In genomic region chr2L:6047528-6048160, dm6 we compare ENCODE assay signal across 3 fruit fly cellular contexts.
TF ChIP-seq lines count a peak whose summit lies in the region.

IPIP (plus strand) TSS chr2L:6048002.

TF ChIP-seq in whole organism, adult, 20 proteins besides CTCF, POLR2A, EP300 and RAD21 (continued from another document):
- peak; percentile 2 for TF ChIP-seq cic (GFP tag; optimal IDR thresholded peaks at IDR 0.05; lab: Kevin White, UChicago)
- peak; percentile 17 for TF ChIP-seq CG1620 (GFP tag; optimal IDR thresholded peaks at IDR 0.05; lab: Kevin White, UChicago)
TF ChIP-seq in whole organism, adult: peak in this region for 12.

TF ChIP-seq in whole organism, embryonic, 481 proteins besides CTCF, POLR2A, EP300 and RAD21 (continued from another document and continues in another):
- TF ChIP-seq CG1832 (GFP tag; optimal IDR thresholded peaks at IDR 0.05; lab: Kevin White, UChicago), result no peak
- TF ChIP-seq phol (tag; optimal IDR thresholded peaks at IDR 0.05; lab: Kevin White, UChicago), result peak; percentile 39
- TF ChIP-seq CG12104 (GFP tag; optimal IDR thresholded peaks at IDR 0.05; lab: Kevin White, UChicago), result no peak
- TF ChIP-seq CG6791 (GFP tag; IDR thresholded peaks at IDR 0.05; lab: Robert Waterston, UW; ENCODE audit: partially characterized antibody), result peak; percentile 87
- no peak for TF ChIP-seq HLH3B (GFP tag; IDR thresholded peaks at IDR 0.05; lab: Robert Waterston, UW)
- TF ChIP-seq CG11247 (GFP tag; IDR thresholded peaks at IDR 0.05; lab: Robert Waterston, UW), result peak; percentile 44; the same call in 1 of the 2 replicates
- TF ChIP-seq HLHmδ (GFP tag; optimal IDR thresholded peaks at IDR 0.05; lab: Kevin White, UChicago), result peak; percentile 3
- no peak for TF ChIP-seq Hsf (GFP tag; optimal IDR thresholded peaks at IDR 0.05; lab: Kevin White, UChicago)
- TF ChIP-seq CG30431 (GFP tag; optimal IDR thresholded peaks at IDR 0.05; lab: Kevin White, UChicago), result no peak
- TF ChIP-seq hth (optimal IDR thresholded peaks at IDR 0.05; lab: Kevin White, UChicago), result no peak
- no peak for TF ChIP-seq emc (GFP tag; optimal IDR thresholded peaks at IDR 0.05; lab: Kevin White, UChicago)
- TF ChIP-seq gcm2 (GFP tag; optimal IDR thresholded peaks at IDR 0.05; lab: Kevin White, UChicago), result peak; percentile 30
- no peak for TF ChIP-seq prd (optimal IDR thresholded peaks at IDR 0.05; lab: Kevin White, UChicago)
- TF ChIP-seq prd (GFP tag; IDR thresholded peaks at IDR 0.05; lab: Robert Waterston, UW), result peak; percentile 44; the same call in 1 of the 3 replicates
- TF ChIP-seq jumu (GFP tag; optimal IDR thresholded peaks at IDR 0.05; lab: Kevin White, UChicago), result no peak
- peak; percentile 9 for TF ChIP-seq zfh2 (GFP tag; optimal IDR thresholded peaks at IDR 0.05; lab: Kevin White, UChicago)
- TF ChIP-seq Chrac-16 (GFP tag; optimal IDR thresholded peaks at IDR 0.05; lab: Kevin White, UChicago), result no peak
- no peak for TF ChIP-seq zf30C (GFP tag; optimal IDR thresholded peaks at IDR 0.05; lab: Kevin White, UChicago)
- TF ChIP-seq CG8924 (tag; optimal IDR thresholded peaks at IDR 0.05; lab: Kevin White, UChicago), result peak; percentile 17
- no peak for TF ChIP-seq eyg (GFP tag; optimal IDR thresholded peaks at IDR 0.05; lab: Kevin White, UChicago)
- TF ChIP-seq CG10366 (GFP tag; IDR thresholded peaks at IDR 0.05; lab: Robert Waterston, UW), result no peak
- no peak for TF ChIP-seq Usf (GFP tag; optimal IDR thresholded peaks at IDR 0.05; lab: Kevin White, UChicago)
- TF ChIP-seq lmd (GFP tag; IDR thresholded peaks at IDR 0.05; lab: Robert Waterston, UW), result peak; percentile 49; the same call in 1 of the 2 replicates
- peak; percentile 89 for TF ChIP-seq CG4617 (GFP tag; optimal IDR thresholded peaks at IDR 0.05; lab: Kevin White, UChicago; ENCODE audit: borderline replicate concordance)
- no peak for TF ChIP-seq peb (GFP tag; IDR thresholded peaks at IDR 0.05; lab: Robert Waterston, UW)
- no peak for TF ChIP-seq Sox100B (GFP tag; optimal IDR thresholded peaks at IDR 0.05; lab: Kevin White, UChicago)
- TF ChIP-seq CG32532 (GFP tag; IDR thresholded peaks at IDR 0.05; lab: Robert Waterston, UW), result peak; percentile 67
- no peak for TF ChIP-seq Eip74EF (GFP tag; optimal IDR thresholded peaks at IDR 0.05; lab: Kevin White, UChicago)
- TF ChIP-seq CG7928 (GFP tag; optimal IDR thresholded peaks at IDR 0.05; lab: Kevin White, UChicago), result no peak
- TF ChIP-seq mam (GFP tag; optimal IDR thresholded peaks at IDR 0.05; lab: Kevin White, UChicago), result peak; percentile 52
- TF ChIP-seq Rfx (GFP tag; IDR thresholded peaks at IDR 0.05; lab: Robert Waterston, UW), result peak; percentile 74
- no peak for TF ChIP-seq CG5953 (GFP tag; IDR thresholded peaks at IDR 0.05; lab: Robert Waterston, UW)
- no peak for TF ChIP-seq Vsx1 (GFP tag; optimal IDR thresholded peaks at IDR 0.05; lab: Kevin White, UChicago)
- TF ChIP-seq CG17328 (GFP tag; IDR thresholded peaks at IDR 0.05; lab: Robert Waterston, UW), result peak; percentile 55; the same call in 1 of the 2 replicates
- peak; percentile 54; the same call in 1 of the 3 replicates for TF ChIP-seq zen2 (GFP tag; IDR thresholded peaks at IDR 0.05; lab: Robert Waterston, UW; ENCODE audit: partially characterized antibody)
- TF ChIP-seq CG10267 (tag; optimal IDR thresholded peaks at IDR 0.05; lab: Kevin White, UChicago), result peak; percentile 13
- TF ChIP-seq toy (GFP tag; IDR thresholded peaks at IDR 0.05; lab: Robert Waterston, UW), result no peak
- peak; percentile 10 for TF ChIP-seq CG4424 (GFP tag; optimal IDR thresholded peaks at IDR 0.05; lab: Kevin White, UChicago)
- no peak for TF ChIP-seq ems (GFP tag; optimal IDR thresholded peaks at IDR 0.05; lab: Kevin White, UChicago)
- no peak; the same call in 1 of the 2 replicates for TF ChIP-seq ro (GFP tag; IDR thresholded peaks at IDR 0.05; lab: Robert Waterston, UW)
- TF ChIP-seq CG10654 (GFP tag; optimal IDR thresholded peaks at IDR 0.05; lab: Kevin White, UChicago), result no peak
- no peak for TF ChIP-seq Drgx (GFP tag; IDR thresholded peaks at IDR 0.05; lab: Robert Waterston, UW)
- no peak for TF ChIP-seq D19B (GFP tag; optimal IDR thresholded peaks at IDR 0.05; lab: Kevin White, UChicago)
- TF ChIP-seq br (optimal IDR thresholded peaks at IDR 0.05; lab: Kevin White, UChicago), result no peak
- TF ChIP-seq CG1603 (tag; optimal IDR thresholded peaks at IDR 0.05; lab: Kevin White, UChicago), result peak; percentile 66
- TF ChIP-seq usp (GFP tag; optimal IDR thresholded peaks at IDR 0.05; lab: Kevin White, UChicago), result no peak
- peak; percentile 58 for TF ChIP-seq mirr (GFP tag; optimal IDR thresholded peaks at IDR 0.05; lab: Kevin White, UChicago)
- TF ChIP-seq Trl (optimal IDR thresholded peaks at IDR 0.05; lab: Kevin White, UChicago), result no peak
- no peak for TF ChIP-seq Trl (GFP tag; optimal IDR thresholded peaks at IDR 0.05; lab: Kevin White, UChicago)
- peak; percentile 83 for TF ChIP-seq inv (GFP tag; IDR thresholded peaks at IDR 0.05; lab: Robert Waterston, UW; ENCODE audit: partially characterized antibody)
- no peak for TF ChIP-seq wdn (GFP tag; IDR thresholded peaks at IDR 0.05; lab: Robert Waterston, UW)
- no peak for TF ChIP-seq Ssrp (tag; optimal IDR thresholded peaks at IDR 0.05; lab: Kevin White, UChicago)
- TF ChIP-seq Hr39 (optimal IDR thresholded peaks at IDR 0.05; lab: Kevin White, UChicago), result no peak
- TF ChIP-seq CG7745 (tag; optimal IDR thresholded peaks at IDR 0.05; lab: Kevin White, UChicago), result no peak
- no peak for TF ChIP-seq az2 (GFP tag; optimal IDR thresholded peaks at IDR 0.05; lab: Kevin White, UChicago)
- TF ChIP-seq CG3281 (GFP tag; optimal IDR thresholded peaks at IDR 0.05; lab: Kevin White, UChicago), result peak; percentile 7
- TF ChIP-seq CG18262 (tag; optimal IDR thresholded peaks at IDR 0.05; lab: Kevin White, UChicago), result peak; percentile 12
- TF ChIP-seq btn (GFP tag; optimal IDR thresholded peaks at IDR 0.05; lab: Kevin White, UChicago), result no peak
- no peak for TF ChIP-seq lov (optimal IDR thresholded peaks at IDR 0.05; lab: Kevin White, UChicago)
- peak; percentile 60; the same call in 1 of the 3 replicates for TF ChIP-seq lov (GFP tag; IDR thresholded peaks at IDR 0.05; lab: Robert Waterston, UW)
- peak; percentile 82 for TF ChIP-seq CG7963 (GFP tag; IDR thresholded peaks at IDR 0.05; lab: Robert Waterston, UW; ENCODE audit: partially characterized antibody)
- TF ChIP-seq sd (tag; optimal IDR thresholded peaks at IDR 0.05; lab: Kevin White, UChicago), result peak; percentile 16
- no peak for TF ChIP-seq pnt (GFP tag; optimal IDR thresholded peaks at IDR 0.05; lab: Kevin White, UChicago)
- TF ChIP-seq ara (GFP tag; IDR thresholded peaks at IDR 0.05; lab: Robert Waterston, UW), result peak; percentile 32; the same call in 1 of the 2 replicates
- TF ChIP-seq stc (GFP tag; IDR thresholded peaks at IDR 0.05; lab: Robert Waterston, UW), result 0 out of 2 replicates have a peak, but pooled peaks have one; percentile 9

TF ChIP-seq in whole organism, prepupa, 60 proteins besides CTCF, POLR2A, EP300 and RAD21 (continued from another document):
- TF ChIP-seq Smox (GFP tag; optimal IDR thresholded peaks at IDR 0.05; lab: Kevin White, UChicago), result no peak
- TF ChIP-seq CG31627 (GFP tag; optimal IDR thresholded peaks at IDR 0.05; lab: Kevin White, UChicago), result peak; percentile 32
- TF ChIP-seq CG11762 (GFP tag; optimal IDR thresholded peaks at IDR 0.05; lab: Kevin White, UChicago; ENCODE audit: insufficient read depth), result no peak
- TF ChIP-seq Sox14 (GFP tag; optimal IDR thresholded peaks at IDR 0.05; lab: Kevin White, UChicago), result peak; percentile 29
- TF ChIP-seq Ets21C (GFP tag; optimal IDR thresholded peaks at IDR 0.05; lab: Kevin White, UChicago), result no peak
- peak; percentile 15 for TF ChIP-seq CG3032 (tag; optimal IDR thresholded peaks at IDR 0.05; lab: Kevin White, UChicago)
- TF ChIP-seq CG8632 (GFP tag; optimal IDR thresholded peaks at IDR 0.05; lab: Kevin White, UChicago), result no peak
- TF ChIP-seq Eip93F (GFP tag; optimal IDR thresholded peaks at IDR 0.05; lab: Kevin White, UChicago), result no peak
- TF ChIP-seq CG7368 (GFP tag; optimal IDR thresholded peaks at IDR 0.05; lab: Kevin White, UChicago), result no peak
- TF ChIP-seq OdsH (GFP tag; optimal IDR thresholded peaks at IDR 0.05; lab: Kevin White, UChicago), result no peak
- TF ChIP-seq net (GFP tag; optimal IDR thresholded peaks at IDR 0.05; lab: Kevin White, UChicago), result peak; percentile 46
- TF ChIP-seq CG6163 (GFP tag; IDR thresholded peaks at IDR 0.05; lab: Robert Waterston, UW), result peak; percentile 58; the same call in 2 of the 3 replicates
- no peak for TF ChIP-seq Lpt (GFP tag; optimal IDR thresholded peaks at IDR 0.05; lab: Kevin White, UChicago)
- TF ChIP-seq CG6854 (GFP tag; optimal IDR thresholded peaks at IDR 0.05; lab: Kevin White, UChicago), result no peak
- no peak for TF ChIP-seq Hr38 (GFP tag; optimal IDR thresholded peaks at IDR 0.05; lab: Kevin White, UChicago)
- TF ChIP-seq Eip75B (GFP tag; optimal IDR thresholded peaks at IDR 0.05; lab: Kevin White, UChicago), result peak; percentile 17
- TF ChIP-seq ss (GFP tag; optimal IDR thresholded peaks at IDR 0.05; lab: Kevin White, UChicago), result peak in 1 of 2 experiments; percentile 15
- TF ChIP-seq dsx (GFP tag; optimal IDR thresholded peaks at IDR 0.05; lab: Kevin White, UChicago; ENCODE audit: poor library complexity, severe bottlenecking), result no peak
- no peak for TF ChIP-seq spab (GFP tag; optimal IDR thresholded peaks at IDR 0.05; lab: Kevin White, UChicago)
- no peak for TF ChIP-seq CG10669 (GFP tag; optimal IDR thresholded peaks at IDR 0.05; lab: Kevin White, UChicago)
- TF ChIP-seq CG11294 (GFP tag; IDR thresholded peaks at IDR 0.05; lab: Robert Waterston, UW), result no peak
- no peak for TF ChIP-seq CG10631 (GFP tag; optimal IDR thresholded peaks at IDR 0.05; lab: Kevin White, UChicago)
- TF ChIP-seq Sox102F (GFP tag; optimal IDR thresholded peaks at IDR 0.05; lab: Kevin White, UChicago), result peak; percentile 28
- TF ChIP-seq dac (GFP tag; optimal IDR thresholded peaks at IDR 0.05; lab: Kevin White, UChicago), result no peak
- TF ChIP-seq fd85E (GFP tag; optimal IDR thresholded peaks at IDR 0.05; lab: Kevin White, UChicago), result no peak
- TF ChIP-seq fd59A (GFP tag; optimal IDR thresholded peaks at IDR 0.05; lab: Kevin White, UChicago), result no peak
- TF ChIP-seq lz (GFP tag; optimal IDR thresholded peaks at IDR 0.05; lab: Kevin White, UChicago), result peak; percentile 18
- no peak for TF ChIP-seq Sox15 (GFP tag; optimal IDR thresholded peaks at IDR 0.05; lab: Kevin White, UChicago)
- peak; percentile 43 for TF ChIP-seq Eip78C (GFP tag; lab: Kevin White, UChicago)
- peak; percentile 51 for TF ChIP-seq Blimp-1 (GFP tag; optimal IDR thresholded peaks at IDR 0.05; lab: Kevin White, UChicago)
- peak; percentile 64 for TF ChIP-seq vri (GFP tag; optimal IDR thresholded peaks at IDR 0.05; lab: Kevin White, UChicago)
- no peak for TF ChIP-seq CG6276 (GFP tag; optimal IDR thresholded peaks at IDR 0.05; lab: Kevin White, UChicago)
- no peak for TF ChIP-seq CG11902 (GFP tag; optimal IDR thresholded peaks at IDR 0.05; lab: Kevin White, UChicago)
- peak; percentile 22 for TF ChIP-seq CG1621 (tag; optimal IDR thresholded peaks at IDR 0.05; lab: Kevin White, UChicago)
- TF ChIP-seq CG34406 (GFP tag; optimal IDR thresholded peaks at IDR 0.05; lab: Kevin White, UChicago), result no peak
- no peak for TF ChIP-seq CG16779 (tag; optimal IDR thresholded peaks at IDR 0.05; lab: Kevin White, UChicago)
- TF ChIP-seq CG4318 (GFP tag; optimal IDR thresholded peaks at IDR 0.05; lab: Kevin White, UChicago), result no peak
- TF ChIP-seq fkh (GFP tag; optimal IDR thresholded peaks at IDR 0.05; lab: Kevin White, UChicago), result no peak
- peak; percentile 30 for TF ChIP-seq Hr39 (GFP tag; optimal IDR thresholded peaks at IDR 0.05; lab: Kevin White, UChicago)
- peak; percentile 25 for TF ChIP-seq cyc (GFP tag; optimal IDR thresholded peaks at IDR 0.05; lab: Kevin White, UChicago)
